Worm (Caenorhabditis elegans) whole organism, L4 larva: Measurements from ENCODE around the gene F36D3.1.

Experiments used
- R02D3.7 ChIP-seq: fragments of 150-350 bp; sonication (generic microtip); optimal IDR thresholded peaks from 3 replicates; lab custom pipeline; 2014; ENCODE audit warnings: missing biosample characterization, missing genetic modification characterization
- ama-1 ChIP-seq: fragments of 150-350 bp; optimal IDR thresholded peaks from 2 replicates; lab custom pipeline; 2014; ENCODE audit warnings: inconsistent platforms, mixed read lengths
- arid-1 ChIP-seq: fragments of 200-800 bp; sonication (Bioruptor generic); conservative IDR thresholded peaks from 2 replicates; pipeline ENCODE4 v1.3.6; 2022; ENCODE audit warnings: missing genetic modification reagents, missing genetic modification characterization, missing compliant biosample characterization
- fkh-10 ChIP-seq: fragments of 150-350 bp; optimal IDR thresholded peaks from 2 replicates; lab custom pipeline; 2014; ENCODE audit warnings: missing biosample characterization, missing genetic modification reagents, missing genetic modification characterization
- fos-1 ChIP-seq: fragments of 150-350 bp; optimal IDR thresholded peaks from 2 replicates; lab custom pipeline; 2014; ENCODE audit warnings: missing biosample characterization, missing genetic modification characterization
- lsy-2 ChIP-seq, 2 experiments: fragments of 150-350 bp in 1 of 2; sonication (generic microtip) in 1 of 2; optimal IDR thresholded peaks; 2 replicates each; lab custom pipeline; 2014 to 2017; ENCODE audit warnings: missing biosample characterization in 2 of 2, missing genetic modification characterization in 2 of 2
- mep-1 ChIP-seq: fragments of 150-350 bp; sonication (generic microtip); optimal IDR thresholded peaks from 3 replicates; lab custom pipeline; 2014; ENCODE audit warnings: missing biosample characterization, missing genetic modification characterization
- nhr-11 ChIP-seq: fragments of 150-350 bp; optimal IDR thresholded peaks from 2 replicates; lab custom pipeline; 2014; ENCODE audit warnings: missing biosample characterization, missing genetic modification characterization
- nhr-77 ChIP-seq: fragments of 150-350 bp; optimal IDR thresholded peaks from 2 replicates; lab custom pipeline; 2014; ENCODE audit warnings: missing biosample characterization, missing genetic modification characterization
- sdz-12 ChIP-seq: fragments of 200-800 bp; sonication (Bioruptor generic); optimal IDR thresholded peaks from 2 replicates; lab custom pipeline; 2018; ENCODE audit warnings: mild to moderate bottlenecking, missing genetic modification characterization, missing compliant biosample characterization
- skn-1 ChIP-seq: fragments of 150-350 bp; optimal IDR thresholded peaks from 2 replicates; lab custom pipeline; 2014; ENCODE audit warnings: missing biosample characterization, missing genetic modification characterization
- snpc-4 ChIP-seq: fragments of 150-350 bp; optimal IDR thresholded peaks from 2 replicates; lab custom pipeline; 2014; ENCODE audit warnings: missing biosample characterization, missing genetic modification characterization
- unc-62 ChIP-seq, 3 experiments: fragments of 150-350 bp in 1 of 3; sonication (generic microtip); optimal IDR thresholded peaks in 2 of 3; peaks in 1 of 3; 1 replicate in 1 of 3; 2 replicates in 2 of 3; lab custom pipeline; 2014 to 2017; ENCODE audit warnings: missing biosample characterization in 3 of 3, missing genetic modification characterization in 3 of 3, missing genetic modification reagents in 3 of 3, missing genotype in 1 of 3

DNA sequence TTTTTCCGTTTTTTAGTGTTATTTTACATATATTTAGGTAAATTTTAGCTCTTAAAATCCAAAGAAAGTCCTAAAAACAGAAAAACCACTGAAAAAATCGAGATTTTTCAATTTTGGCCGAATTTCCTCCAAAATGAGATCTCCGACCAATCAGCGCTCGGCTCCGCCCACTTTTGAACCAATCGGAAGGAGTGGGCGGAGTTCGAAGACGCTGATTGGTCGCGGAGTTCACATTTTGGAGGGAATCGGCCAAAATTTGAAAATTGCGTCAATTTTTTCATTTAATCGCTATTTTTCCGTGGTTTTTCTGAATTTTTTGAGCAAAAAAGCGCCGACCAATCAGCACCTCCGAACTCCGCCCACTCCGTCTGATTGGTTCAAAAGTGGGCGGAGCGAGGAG, 41.5 kb downstream of the F36D3.1 start:
- TF ChIP-seq skn-1 (no peak), mep-1 (no peak), fos-1 (tag; lab: Kevin White, UChicago) (no peak), lsy-2 (tag; optimal IDR thresholded peaks at IDR 0.05; lab: Kevin White, UChicago) (no peak), sdz-12 (GFP tag; lab: Kevin White, UChicago) (no peak), fkh-10 (GFP tag; lab: Kevin White, UChicago) (no peak), R02D3.7 (tag; lab: Kevin White, UChicago) (no peak), nhr-11 (tag; lab: Kevin White, UChicago) (no peak), snpc-4 (no peak), arid-1 (no peak), ama-1 (no peak), nhr-77 (tag; lab: Kevin White, UChicago) (no peak), unc-62 (GFP tag; optimal IDR thresholded peaks at IDR 0.05 in 1 of 2; lab: Kevin White, UChicago) (no peak), unc-62 (tag; optimal IDR thresholded peaks at IDR 0.05; lab: Kevin White, UChicago) (no peak)
